Fruit fly (Drosophila melanogaster): ENCODE results near the gene CG45066.

DNA sequence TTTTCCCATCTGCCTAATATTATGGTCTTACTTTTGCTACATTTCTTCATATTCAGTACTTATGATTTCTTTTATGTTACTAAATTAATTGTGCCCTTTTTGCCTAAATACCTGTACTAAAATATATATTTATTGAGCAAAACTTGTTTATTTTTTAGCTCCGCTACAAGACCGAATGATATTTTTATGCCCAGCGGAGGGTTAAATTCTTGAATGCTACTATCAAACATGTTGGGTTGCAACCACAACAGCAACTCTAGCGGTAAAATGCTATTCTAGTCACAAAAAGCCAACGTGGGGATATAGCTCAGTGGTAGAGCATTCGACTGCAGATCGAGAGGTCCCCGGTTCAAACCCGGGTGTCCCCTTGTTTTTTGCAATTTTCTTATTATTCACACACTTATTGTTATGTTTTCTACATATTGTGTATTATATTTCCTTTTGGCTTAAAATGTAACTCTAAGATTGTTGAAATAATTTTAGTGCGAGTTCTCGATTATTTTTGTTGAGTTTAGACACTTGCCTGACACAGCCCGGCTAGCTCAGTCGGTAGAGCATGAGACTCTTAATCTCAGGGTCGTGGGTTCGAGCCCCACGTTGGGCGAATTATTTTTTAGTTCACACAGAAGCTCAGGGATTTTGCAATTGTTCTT lies 14.8 kb downstream of the CG45066 start:
- TF ChIP-seq D1 (tag; optimal IDR thresholded peaks at IDR 0.05), result no peak
- no peak for TF ChIP-seq Snoo (tag; optimal IDR thresholded peaks at IDR 0.05)
- no peak for TF ChIP-seq fd96Ca (GFP tag; IDR thresholded peaks at IDR 0.05)
- no peak for TF ChIP-seq CG9948 (tag; optimal IDR thresholded peaks at IDR 0.05)
- no peak for TF ChIP-seq CG34367 (tag; optimal IDR thresholded peaks at IDR 0.05)
- TF ChIP-seq CG14655 (GFP tag; optimal IDR thresholded peaks at IDR 0.05), result no peak
- TF ChIP-seq CG17806 (tag; optimal IDR thresholded peaks at IDR 0.05), result no peak
- TF ChIP-seq rn (GFP tag; IDR thresholded peaks at IDR 0.05), result no peak
- peak; percentile 20 for TF ChIP-seq Pif1B (GFP tag; optimal IDR thresholded peaks at IDR 0.05)
- TF ChIP-seq CG8159 (tag; optimal IDR thresholded peaks at IDR 0.05), result peak; percentile 49
- TF ChIP-seq CG4496 (GFP tag; IDR thresholded peaks at IDR 0.05), result 0 out of 3 replicates have a peak, but pooled peaks have one; percentile 49
- peak; percentile 43 for TF ChIP-seq CG15710 (tag; optimal IDR thresholded peaks at IDR 0.05)
